Worm (Caenorhabditis elegans) whole organism, L4 larva: Measurements from ENCODE around the gene wdr-60.

Experiments used
- F49E8.2 ChIP-seq: sonication (generic microtip); optimal IDR thresholded peaks from 2 replicates; lab custom pipeline; 2016; ENCODE audit warnings: missing compliant biosample characterization, mild to moderate bottlenecking, missing genetic modification characterization, borderline replicate concordance
- daf-12 ChIP-seq: fragments of 150-350 bp; optimal IDR thresholded peaks from 2 replicates; lab custom pipeline; 2014; ENCODE audit warnings: missing biosample characterization, missing genetic modification reagents, missing genetic modification characterization
- hlh-30 ChIP-seq: sonication (generic microtip); optimal IDR thresholded peaks from 2 replicates; lab custom pipeline; 2017; ENCODE audit warnings: antibody characterized with exemption, mild to moderate bottlenecking, missing genetic modification characterization, missing compliant biosample characterization; ENCODE audit not compliant: insufficient read depth
- lin-39 ChIP-seq: fragments of 150-350 bp; optimal IDR thresholded peaks from 2 replicates; lab custom pipeline; 2014; ENCODE audit warnings: missing biosample characterization, missing genetic modification reagents, missing genetic modification characterization
- mxl-2 ChIP-seq: fragments of 200-800 bp; sonication (Bioruptor generic); conservative IDR thresholded peaks from 2 replicates; pipeline ENCODE4 v1.3.6; 2022; ENCODE audit warnings: missing genetic modification reagents, missing genetic modification characterization, missing compliant biosample characterization
- nhr-76 ChIP-seq: fragments of 150-350 bp; optimal IDR thresholded peaks from 2 replicates; lab custom pipeline; 2014; ENCODE audit warnings: missing biosample characterization, missing genetic modification characterization
- nhr-77 ChIP-seq: fragments of 150-350 bp; optimal IDR thresholded peaks from 2 replicates; lab custom pipeline; 2014; ENCODE audit warnings: missing biosample characterization, missing genetic modification characterization
- snpc-4 ChIP-seq: fragments of 150-350 bp; optimal IDR thresholded peaks from 2 replicates; lab custom pipeline; 2014; ENCODE audit warnings: missing biosample characterization, missing genetic modification characterization
- zag-1 ChIP-seq: fragments of 150-350 bp; optimal IDR thresholded peaks from 2 replicates; lab custom pipeline; 2014; ENCODE audit warnings: missing biosample characterization, missing genetic modification characterization

ce11 chrIII:5010723-5011122 is 23.7 kb downstream of the wdr-60 start:
- no peak for TF ChIP-seq nhr-77 (tag; lab: Kevin White, UChicago)
- TF ChIP-seq hlh-30 = no peak
- TF ChIP-seq snpc-4 = no peak
- no peak for TF ChIP-seq nhr-76
- TF ChIP-seq lin-39 (tag; lab: Kevin White, UChicago) = no peak
- no peak for TF ChIP-seq mxl-2 (GFP tag; lab: Robert Waterston, UW)
- no peak for TF ChIP-seq zag-1 (tag; lab: Kevin White, UChicago)
- TF ChIP-seq daf-12 = no peak
- TF ChIP-seq F49E8.2 (tag; lab: Kevin White, UChicago) = no peak
